Fruit fly (Drosophila melanogaster): ENCODE results near the gene CG46514.
"Not testable (repeated sequence)": the region's sequence is repeated elsewhere in the genome, so short reads cannot be mapped to it uniquely, and the experiment has no call there.

- TF ChIP-seq OdsH, CG9705, sage, Mio, N, usp, psq, h (GFP tag; optimal IDR thresholded peaks at IDR 0.05): not testable (repeated sequence)
Observed at dm6 chrX:22172341-22172740, 24.6 kb upstream of the CG46514 start, which contains the start of gene CG46509.
